Worm (Caenorhabditis elegans) whole organism, young adult: ENCODE measurements around the gene ndx-2.
A peak's percentile ranks its signal among the peaks of the same experiment; 100 is the strongest.

ENCODE experiments used
- B0019.2 ChIP-seq: fragments of 200-800 bp; sonication (Bioruptor generic); conservative IDR thresholded peaks from 2 replicates; pipeline ENCODE4 v1.3.6; 2022; ENCODE audit warnings: missing genetic modification reagents, missing genetic modification characterization, missing compliant biosample characterization
- B0336.3 ChIP-seq: fragments of 200-800 bp; sonication (Bioruptor generic); IDR thresholded peaks from 2 replicates; pipeline ENCODE4 v1.3.6; 2022; ENCODE audit warnings: missing genetic modification characterization, missing compliant biosample characterization
- C06A6.2 ChIP-seq: fragments of 200-800 bp; sonication (Bioruptor generic); conservative IDR thresholded peaks from 2 replicates; pipeline ENCODE4 v1.3.6; 2022; ENCODE audit warnings: missing genetic modification characterization, missing compliant biosample characterization
- F10E7.11 ChIP-seq: sonication (generic microtip); optimal IDR thresholded peaks from 2 replicates; lab custom pipeline; 2017; ENCODE audit warnings: mild to moderate bottlenecking, missing genetic modification characterization, moderate library complexity, missing compliant biosample characterization
- F55B11.4 ChIP-seq: sonication (generic microtip); optimal IDR thresholded peaks from 2 replicates; lab custom pipeline; 2016; ENCODE audit warnings: missing compliant biosample characterization, missing genetic modification characterization, borderline replicate concordance; ENCODE audit not compliant: insufficient read depth
- F57A8.1 ChIP-seq: fragments of 200-800 bp; sonication (Bioruptor generic); optimal IDR thresholded peaks from 2 replicates; lab custom pipeline; 2018; ENCODE audit warnings: mild to moderate bottlenecking, missing genetic modification characterization, moderate library complexity, missing compliant biosample characterization
- T07F8.4 ChIP-seq: sonication (generic microtip); optimal IDR thresholded peaks from 2 replicates; lab custom pipeline; 2016; ENCODE audit warnings: mild to moderate bottlenecking, missing genetic modification characterization, moderate library complexity, missing compliant biosample characterization
- ZK185.1 ChIP-seq: sonication (generic microtip); optimal IDR thresholded peaks from 2 replicates; lab custom pipeline; 2016; ENCODE audit warnings: mild to moderate bottlenecking, missing genetic modification characterization, missing compliant biosample characterization; ENCODE audit not compliant: poor library complexity, severe bottlenecking
- ama-1 ChIP-seq, 3 experiments: fragments of 150-350 bp in 1 of 3; sonication (generic microtip) in 2 of 3; optimal IDR thresholded peaks; 2 replicates each; lab custom pipeline; 2014 to 2018; ENCODE audit warnings: missing biosample characterization in 2 of 3, missing genetic modification characterization in 2 of 3, missing genetic modification reagents in 2 of 3
- aptf-2 ChIP-seq: fragments of 200-800 bp; sonication (Bioruptor generic); conservative IDR thresholded peaks from 2 replicates; pipeline ENCODE4 v1.3.6; 2022; ENCODE audit warnings: missing genetic modification reagents, missing genetic modification characterization, missing compliant biosample characterization
- attf-5 ChIP-seq: fragments of 200-800 bp; sonication (Bioruptor generic); optimal IDR thresholded peaks from 2 replicates; lab custom pipeline; 2018; ENCODE audit warnings: mild to moderate bottlenecking, missing genetic modification characterization, missing compliant biosample characterization
- ccch-3 ChIP-seq: fragments of 200-800 bp; sonication (Bioruptor generic); optimal IDR thresholded peaks from 2 replicates; lab custom pipeline; 2018; ENCODE audit warnings: mild to moderate bottlenecking, missing genetic modification characterization, missing compliant biosample characterization
- cebp-1 ChIP-seq, 2 experiments: fragments of 200-800 bp in 1 of 2; sonication (Bioruptor generic) in 1 of 2; sonication (generic microtip) in 1 of 2; IDR thresholded peaks in 1 of 2; optimal IDR thresholded peaks in 1 of 2; 2 replicates each; pipeline versions ENCODE4 v1.3.6 to Lab custom; 2017 to 2022; ENCODE audit warnings: missing compliant biosample characterization in 2 of 2, missing genetic modification characterization in 2 of 2, mild to moderate bottlenecking in 1 of 2, missing genetic modification reagents in 1 of 2, moderate library complexity in 1 of 2
- ceh-91 ChIP-seq: fragments of 200-800 bp; sonication (Bioruptor generic); IDR thresholded peaks from 2 replicates; pipeline ENCODE4 v1.3.6; 2022; ENCODE audit warnings: missing genetic modification reagents, missing genetic modification characterization, missing compliant biosample characterization
- egrh-3 ChIP-seq: fragments of 200-800 bp; sonication (Bioruptor generic); IDR thresholded peaks from 2 replicates; pipeline ENCODE4 v1.3.6; 2022; ENCODE audit warnings: missing genetic modification reagents, missing genetic modification characterization, missing compliant biosample characterization
- ekl-4 ChIP-seq: fragments of 200-800 bp; sonication (Bioruptor generic); IDR thresholded peaks from 2 replicates; pipeline ENCODE4 v1.3.6; 2022; ENCODE audit warnings: missing genetic modification reagents, missing genetic modification characterization, missing compliant biosample characterization
- gei-17 ChIP-seq: fragments of 200-800 bp; sonication (Bioruptor generic); optimal IDR thresholded peaks from 2 replicates; lab custom pipeline; 2018; ENCODE audit warnings: mild to moderate bottlenecking, missing genetic modification characterization, missing compliant biosample characterization
- him-1 ChIP-seq: sonication (generic microtip); optimal IDR thresholded peaks from 2 replicates; lab custom pipeline; 2016; ENCODE audit warnings: missing genotype, missing genetic modification reagents, missing genetic modification characterization, missing compliant biosample characterization
- hlh-12 ChIP-seq: sonication (generic microtip); optimal IDR thresholded peaks from 2 replicates; lab custom pipeline; 2016; ENCODE audit warnings: missing genetic modification characterization, missing compliant biosample characterization
- hrde-1 ChIP-seq: sonication (generic microtip); optimal IDR thresholded peaks from 2 replicates; lab custom pipeline; 2016; ENCODE audit warnings: missing genetic modification characterization, mild to moderate bottlenecking, missing compliant biosample characterization, moderate library complexity, missing genotype, missing genetic modification reagents, borderline replicate concordance
- lag-1 ChIP-seq: fragments of 200-800 bp; sonication (Bioruptor generic); IDR thresholded peaks from 2 replicates; pipeline ENCODE4 v1.3.6; 2022; ENCODE audit warnings: missing genetic modification reagents, missing genetic modification characterization, missing compliant biosample characterization
- lin-26 ChIP-seq: fragments of 200-800 bp; sonication (Bioruptor generic); IDR thresholded peaks from 2 replicates; pipeline ENCODE4 v1.3.6; 2022; ENCODE audit warnings: missing genetic modification reagents, missing genetic modification characterization, missing compliant biosample characterization
- madf-10 ChIP-seq: sonication (generic microtip); optimal IDR thresholded peaks from 2 replicates; lab custom pipeline; 2016; ENCODE audit warnings: mild to moderate bottlenecking, missing genetic modification characterization, missing compliant biosample characterization
- madf-3 ChIP-seq: fragments of 200-800 bp; sonication (Bioruptor generic); IDR thresholded peaks from 2 replicates; pipeline ENCODE4 v1.3.6; 2022; ENCODE audit warnings: missing genetic modification reagents, missing genetic modification characterization, missing compliant biosample characterization
- mel-28 ChIP-seq: sonication (generic microtip); optimal IDR thresholded peaks from 2 replicates; lab custom pipeline; 2016; ENCODE audit warnings: borderline replicate concordance, mild to moderate bottlenecking, missing genetic modification characterization, missing compliant biosample characterization
- nfyb-1 ChIP-seq: fragments of 200-800 bp; sonication (Bioruptor generic); IDR thresholded peaks from 2 replicates; pipeline ENCODE4 v1.3.6; 2022; ENCODE audit warnings: missing genetic modification reagents, missing genetic modification characterization, missing compliant biosample characterization
- nhr-179 ChIP-seq: sonication (generic microtip); optimal IDR thresholded peaks from 2 replicates; lab custom pipeline; 2016; ENCODE audit warnings: mild to moderate bottlenecking, missing genetic modification characterization, missing compliant biosample characterization
- nhr-27 ChIP-seq: fragments of 200-800 bp; sonication (Bioruptor generic); optimal IDR thresholded peaks from 2 replicates; lab custom pipeline; 2018; ENCODE audit warnings: mild to moderate bottlenecking, missing genetic modification characterization, moderate library complexity, missing compliant biosample characterization
- nhr-80 ChIP-seq: sonication (generic microtip); optimal IDR thresholded peaks from 2 replicates; lab custom pipeline; 2016; ENCODE audit warnings: missing genetic modification characterization, missing compliant biosample characterization
- nhr-90 ChIP-seq: sonication (generic microtip); optimal IDR thresholded peaks from 2 replicates; lab custom pipeline; 2016; ENCODE audit warnings: missing genotype, mild to moderate bottlenecking, missing genetic modification characterization, missing compliant biosample characterization
- pbrm-1 ChIP-seq: fragments of 200-800 bp; sonication (Bioruptor generic); IDR thresholded peaks from 2 replicates; pipeline ENCODE4 v1.3.6; 2022; ENCODE audit warnings: missing genetic modification reagents, missing genetic modification characterization, missing compliant biosample characterization
- pha-4 ChIP-seq: fragments of 150-350 bp; sonication (generic microtip); optimal IDR thresholded peaks from 2 replicates; lab custom pipeline; 2014; ENCODE audit warnings: missing biosample characterization, missing genetic modification reagents, missing genetic modification characterization
- sdz-38 ChIP-seq: sonication (generic microtip); optimal IDR thresholded peaks from 2 replicates; lab custom pipeline; 2016; ENCODE audit warnings: missing genotype, missing genetic modification characterization, missing compliant biosample characterization
- sea-2 ChIP-seq: fragments of 200-800 bp; sonication (Bioruptor generic); IDR thresholded peaks from 2 replicates; pipeline ENCODE4 v1.3.6; 2022; ENCODE audit warnings: missing genetic modification characterization, missing compliant biosample characterization
- somi-1 ChIP-seq: fragments of 200-800 bp; sonication (Bioruptor generic); optimal IDR thresholded peaks from 2 replicates; lab custom pipeline; 2018; ENCODE audit warnings: mild to moderate bottlenecking, missing genetic modification characterization, missing compliant biosample characterization
- sptf-2 ChIP-seq: fragments of 200-800 bp; sonication (Bioruptor generic); optimal IDR thresholded peaks from 2 replicates; lab custom pipeline; 2018; ENCODE audit warnings: mild to moderate bottlenecking, missing genetic modification characterization, missing compliant biosample characterization
- tbx-9 ChIP-seq: sonication (generic microtip); optimal IDR thresholded peaks from 2 replicates; lab custom pipeline; 2016; ENCODE audit warnings: borderline replicate concordance, missing genetic modification characterization, inconsistent platforms, missing compliant biosample characterization
- zfh-2 ChIP-seq: fragments of 200-800 bp; sonication (Bioruptor generic); conservative IDR thresholded peaks from 2 replicates; pipeline ENCODE4 v1.3.6; 2022; ENCODE audit warnings: missing genetic modification reagents, missing genetic modification characterization, missing compliant biosample characterization
- zim-3 ChIP-seq: sonication (generic microtip); optimal IDR thresholded peaks from 2 replicates; lab custom pipeline; 2017; ENCODE audit warnings: mild to moderate bottlenecking, missing genetic modification characterization, moderate library complexity, missing compliant biosample characterization
- ztf-22 ChIP-seq: fragments of 200-800 bp; sonication (Bioruptor generic); optimal IDR thresholded peaks from 2 replicates; lab custom pipeline; 2018; ENCODE audit warnings: mild to moderate bottlenecking, missing genetic modification characterization, moderate library complexity, missing compliant biosample characterization
- ztf-25 ChIP-seq: fragments of 200-800 bp; sonication (Bioruptor generic); IDR thresholded peaks from 2 replicates; pipeline ENCODE4 v1.3.6; 2022; ENCODE audit warnings: missing genetic modification reagents, missing genetic modification characterization, missing compliant biosample characterization
- ztf-6 ChIP-seq: fragments of 200-800 bp; sonication (Bioruptor generic); IDR thresholded peaks from 2 replicates; pipeline ENCODE4 v1.3.6; 2022; ENCODE audit warnings: missing genetic modification reagents, missing genetic modification characterization, missing compliant biosample characterization

ndx-2 gene

ce11 chrV:2711429-2711828 is 46.6 kb upstream of the ndx-2 start, which contains the start of gene C24B9.3:
TSS of gene C24B9.3 (minus strand) at chrV:2711599.
- TF ChIP-seq tbx-9 (tag; lab: Kevin White, UChicago) (no peak), gei-17 (GFP tag; lab: Kevin White, UChicago) (no peak), lin-26 (GFP tag; lab: Robert Waterston, UW) (no peak), ccch-3 (no peak), nhr-80 (tag; lab: Kevin White, UChicago) (peak; percentile 79), ekl-4 (GFP tag; lab: Robert Waterston, UW) (no peak)

- TF ChIP-seq sdz-38 (tag; lab: Kevin White, UChicago) (no peak), sptf-2 (GFP tag; lab: Kevin White, UChicago) (no peak)
These were observed 45.4 kb upstream of the ndx-2 start for ce11 chrV:2710192-2710591.

ce11 chrV:2706379-2706778 is 41.6 kb upstream of the ndx-2 start:
- TF ChIP-seq cebp-1 (GFP tag; IDR thresholded peaks at IDR 0.05; lab: Robert Waterston, UW) (no peak), cebp-1 (tag; optimal IDR thresholded peaks at IDR 0.05; lab: Kevin White, UChicago) (no peak), zim-3 (tag; lab: Kevin White, UChicago) (no peak), nhr-90 (tag; lab: Kevin White, UChicago) (no peak), lin-26 (GFP tag; lab: Robert Waterston, UW) (no peak), ceh-91 (no peak), attf-5 (GFP tag; lab: Kevin White, UChicago) (no peak), madf-3 (no peak)

ce11 chrV:2703299-2703698 is 38.5 kb upstream of the ndx-2 start:
- TF ChIP-seq hrde-1 (tag; lab: Kevin White, UChicago) (no peak), B0336.3 (peak; percentile 47; the same call in 1 of the 2 replicates), nfyb-1 (no peak), ZK185.1 (tag; lab: Kevin White, UChicago) (no peak), ztf-6 (GFP tag; lab: Robert Waterston, UW) (no peak), T07F8.4 (tag; lab: Kevin White, UChicago) (no peak), madf-10 (tag; lab: Kevin White, UChicago) (no peak), B0019.2 (no peak), C06A6.2 (no peak), egrh-3 (GFP tag; lab: Robert Waterston, UW) (peak; percentile 71; the same call in 1 of the 2 replicates), sea-2 (GFP tag; lab: Robert Waterston, UW) (no peak), ama-1 (optimal IDR thresholded peaks at IDR 0.05; lab: Kevin White, UChicago) (no peak), ama-1 (GFP tag; optimal IDR thresholded peaks at IDR 0.05; lab: Kevin White, UChicago) (no peak), mel-28 (tag; lab: Kevin White, UChicago) (no peak), somi-1 (GFP tag; lab: Kevin White, UChicago) (no peak), pbrm-1 (no peak), pha-4 (tag; lab: Kevin White, UChicago) (no peak), aptf-2 (GFP tag; lab: Robert Waterston, UW) (no peak), ztf-25 (GFP tag; lab: Robert Waterston, UW) (0 out of 2 replicates have a peak, but pooled peaks have one; percentile 3), ccch-3 (no peak), F10E7.11 (tag; lab: Kevin White, UChicago) (no peak), F55B11.4 (tag; lab: Kevin White, UChicago) (no peak), nhr-27 (tag; lab: Kevin White, UChicago) (no peak), him-1 (tag; lab: Kevin White, UChicago) (no peak), hlh-12 (tag; lab: Kevin White, UChicago) (no peak), nhr-179 (tag; lab: Kevin White, UChicago) (no peak), lag-1 (GFP tag; lab: Robert Waterston, UW) (no peak), ztf-22 (GFP tag; lab: Kevin White, UChicago) (no peak), F57A8.1 (no peak), zfh-2 (GFP tag; lab: Robert Waterston, UW) (peak; percentile 53; the same call in 1 of the 2 replicates), zim-3 (tag; lab: Kevin White, UChicago) (no peak)
